Worm (Caenorhabditis elegans): ENCODE results near the gene Y17G9B.2.

The Y17G9B.2 gene

ce11 chrIV:4802494-4802893 is 38.5 kb downstream of the Y17G9B.2 start, which contains the start of gene dpf-7:
Gene dpf-7, minus strand, starts transcription at chrIV:4802594.
- TF ChIP-seq ceh-82 (tag; optimal IDR thresholded peaks at IDR 0.05) (no peak), nhr-25 (tag; optimal IDR thresholded peaks at IDR 0.05) (no peak), elt-1 (tag; optimal IDR thresholded peaks at IDR 0.05) (no peak), nhr-67 (tag; optimal IDR thresholded peaks at IDR 0.05) (no peak), lsy-12 (tag; optimal IDR thresholded peaks at IDR 0.05) (no peak), sea-2 (GFP tag; optimal IDR thresholded peaks at IDR 0.05) (no peak), ceh-9 (tag; optimal IDR thresholded peaks at IDR 0.05) (no peak), eor-1 (tag; optimal IDR thresholded peaks at IDR 0.05) (no peak), egl-5 (tag; optimal IDR thresholded peaks at IDR 0.05) (no peak), unc-39 (tag; optimal IDR thresholded peaks at IDR 0.05) (no peak), ceh-16 (tag; optimal IDR thresholded peaks at IDR 0.05) (no peak), ZK546.5 (tag; optimal IDR thresholded peaks at IDR 0.05) (no peak), pqm-1 (tag; optimal IDR thresholded peaks at IDR 0.05) (no peak), pha-4 (tag; optimal IDR thresholded peaks at IDR 0.05) (no peak), ama-1 (optimal IDR thresholded peaks at IDR 0.05) (no peak), lin-39 (tag; optimal IDR thresholded peaks at IDR 0.05) (no peak), tbx-2 (tag; optimal IDR thresholded peaks at IDR 0.05) (no peak), nhr-28 (tag; optimal IDR thresholded peaks at IDR 0.05) (no peak), mdl-1 (tag; optimal IDR thresholded peaks at IDR 0.05) (no peak), nhr-237 (tag; optimal IDR thresholded peaks at IDR 0.05) (no peak)

ce11 chrIV:4806486-4806885 is 42.5 kb downstream of the Y17G9B.2 start, which contains the start of gene dpf-5:
Gene dpf-5, minus strand, starts transcription at chrIV:4806586.
- TF ChIP-seq nhr-77 (tag; optimal IDR thresholded peaks at IDR 0.05) (no peak), lin-15B (tag; optimal IDR thresholded peaks at IDR 0.05) (no peak), lin-39 (tag; optimal IDR thresholded peaks at IDR 0.05) (no peak), ama-1 (optimal IDR thresholded peaks at IDR 0.05) (no peak), mdl-1 (tag; optimal IDR thresholded peaks at IDR 0.05) (no peak), eor-1 (tag; optimal IDR thresholded peaks at IDR 0.05) (no peak), fos-1 (tag; optimal IDR thresholded peaks at IDR 0.05) (no peak), ztf-4 (tag; optimal IDR thresholded peaks at IDR 0.05) (no peak), fkh-2 (tag; optimal IDR thresholded peaks at IDR 0.05) (no peak)

- TF ChIP-seq lin-15B (tag; optimal IDR thresholded peaks at IDR 0.05): no peak
- no peak for TF ChIP-seq nhr-11 (tag; optimal IDR thresholded peaks at IDR 0.05)
- TF ChIP-seq ztf-4 (tag; optimal IDR thresholded peaks at IDR 0.05): no peak
- no peak for TF ChIP-seq ama-1 (optimal IDR thresholded peaks at IDR 0.05)
- TF ChIP-seq fkh-10 (GFP tag; optimal IDR thresholded peaks at IDR 0.05): no peak
Measured at ce11 chrIV:4807219-4807618, 43.3 kb downstream of the Y17G9B.2 start, which contains the start of gene H06H21.11. Gene H06H21.11, minus strand, starts transcription at chrIV:4807319.

DNA sequence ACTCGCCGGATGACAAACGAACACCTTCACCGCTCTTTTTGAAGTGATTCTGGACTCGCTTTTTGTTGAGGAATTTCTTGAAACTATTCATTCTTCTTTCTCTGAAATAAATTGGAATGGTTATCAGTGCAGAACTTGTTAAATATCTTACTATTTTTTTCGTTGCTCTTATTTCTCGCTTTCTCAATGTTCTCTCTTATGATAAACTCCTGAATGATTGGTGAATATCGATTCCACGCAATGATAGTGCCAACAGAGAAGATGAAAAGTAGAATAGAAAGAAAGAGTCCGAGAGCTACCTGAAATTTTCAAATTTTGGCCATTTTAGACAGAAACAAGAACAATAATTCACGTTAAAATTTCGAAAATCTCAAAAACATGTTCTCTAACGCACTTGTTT is 45.5 kb downstream of the Y17G9B.2 start, which contains the start of gene ubxn-6:
Gene ubxn-6, minus strand, starts transcription at position 101 of the 400 bp plus-strand sequence.
- TF ChIP-seq nhr-23 (tag; optimal IDR thresholded peaks at IDR 0.05) (no peak), nhr-28 (tag; optimal IDR thresholded peaks at IDR 0.05) (no peak), elt-3 (tag; optimal IDR thresholded peaks at IDR 0.05) (no peak), fkh-10 (GFP tag; optimal IDR thresholded peaks at IDR 0.05) (no peak), sea-2 (GFP tag; optimal IDR thresholded peaks at IDR 0.05) (no peak)

ce11 chrIV:4809813-4810212 is 45.9 kb downstream of the Y17G9B.2 start, which contains the start of gene H06H21.37:
Gene H06H21.37, minus strand, starts transcription at chrIV:4809974.
- no peak for TF ChIP-seq nfya-1 (tag; optimal IDR thresholded peaks at IDR 0.05; ENCODE audit: insufficient read depth)
- no peak for TF ChIP-seq lin-39 (tag; optimal IDR thresholded peaks at IDR 0.05)
- TF ChIP-seq ceh-82 (tag; optimal IDR thresholded peaks at IDR 0.05): no peak
- TF ChIP-seq lsy-12 (tag; optimal IDR thresholded peaks at IDR 0.05): no peak
- no peak for TF ChIP-seq nhr-76 (tag; optimal IDR thresholded peaks at IDR 0.05)
- TF ChIP-seq nhr-67 (tag; optimal IDR thresholded peaks at IDR 0.05): no peak
- no peak for TF ChIP-seq ZK546.5 (tag; optimal IDR thresholded peaks at IDR 0.05)
- TF ChIP-seq mdl-1 (tag; optimal IDR thresholded peaks at IDR 0.05): no peak
- no peak for TF ChIP-seq ceh-16 (tag; optimal IDR thresholded peaks at IDR 0.05)
- TF ChIP-seq fkh-10 (GFP tag; optimal IDR thresholded peaks at IDR 0.05): no peak
- TF ChIP-seq fkh-2 (tag; optimal IDR thresholded peaks at IDR 0.05): no peak
- TF ChIP-seq jun-1 (tag; optimal IDR thresholded peaks at IDR 0.05): no peak
- TF ChIP-seq elt-1 (tag; optimal IDR thresholded peaks at IDR 0.05): no peak
- TF ChIP-seq hmg-11 (tag; optimal IDR thresholded peaks at IDR 0.05): no peak
- no peak for TF ChIP-seq daf-12 (tag; optimal IDR thresholded peaks at IDR 0.05)
- no peak for TF ChIP-seq nhr-237 (tag; optimal IDR thresholded peaks at IDR 0.05)
- TF ChIP-seq zag-1 (tag; optimal IDR thresholded peaks at IDR 0.05): no peak
- no peak for TF ChIP-seq elt-3 (tag; optimal IDR thresholded peaks at IDR 0.05)
- no peak for TF ChIP-seq pqm-1 (tag; optimal IDR thresholded peaks at IDR 0.05)
- TF ChIP-seq snpc-4 (tag; optimal IDR thresholded peaks at IDR 0.05): no peak
